Worm (Caenorhabditis elegans) whole organism, midembryonic: ENCODE results near the gene T16H12.2.

ENCODE experiments used
- T22C8.4 ChIP-seq: fragments of 200-800 bp; sonication (Bioruptor generic); IDR thresholded peaks from 2 replicates; pipeline ENCODE4 v1.3.6; 2022; ENCODE audit warnings: missing genetic modification characterization, missing compliant biosample characterization
- flt-1 ChIP-seq: fragments of 200-800 bp; sonication (Bioruptor generic); IDR thresholded peaks from 2 replicates; pipeline ENCODE4 v1.3.6; 2022; ENCODE audit warnings: missing genetic modification characterization, missing compliant biosample characterization
- klf-2 ChIP-seq: fragments of 200-800 bp; sonication (Bioruptor generic); conservative IDR thresholded peaks from 2 replicates; pipeline ENCODE4 v1.3.6; 2022; ENCODE audit warnings: missing genetic modification reagents, missing genetic modification characterization, missing compliant biosample characterization
- med-1 ChIP-seq: sonication (generic microtip); optimal IDR thresholded peaks from 2 replicates; lab custom pipeline; 2017; ENCODE audit warnings: missing genetic modification characterization, mild to moderate bottlenecking, missing compliant biosample characterization, antibody characterized with exemption, missing genetic modification reagents; ENCODE audit not compliant: insufficient read depth
- tab-1 ChIP-seq: fragments of 200-800 bp; sonication (Bioruptor generic); IDR thresholded peaks from 2 replicates; pipeline ENCODE4 v1.3.6; 2022; ENCODE audit warnings: missing genetic modification characterization, missing compliant biosample characterization
- ztf-23 ChIP-seq: fragments of 200-800 bp; sonication (Bioruptor generic); IDR thresholded peaks from 2 replicates; pipeline ENCODE4 v1.3.6; 2022; ENCODE audit warnings: missing genetic modification reagents, missing genetic modification characterization, missing compliant biosample characterization
- ztf-29 ChIP-seq: fragments of 200-800 bp; sonication (Bioruptor generic); IDR thresholded peaks from 2 replicates; pipeline ENCODE4 v1.3.6; 2022; ENCODE audit warnings: missing genetic modification reagents, missing genetic modification characterization, missing compliant biosample characterization

- TF ChIP-seq T22C8.4 (GFP tag; lab: Robert Waterston, UW) (no peak), ztf-23 (GFP tag; lab: Robert Waterston, UW) (no peak), ztf-29 (GFP tag; lab: Robert Waterston, UW) (no peak), med-1 (no peak), tab-1 (no peak), flt-1 (no peak), klf-2 (GFP tag; lab: Robert Waterston, UW) (no peak)
These were observed 48.9 kb upstream of the T16H12.2 start, which contains the start of gene M04D8.7 for ce11 chrIII:10037150-10037549.
